Fruit fly (Drosophila melanogaster) whole organism, wandering third instar larva: ENCODE results near the gene CG8135.
A peak's percentile ranks its signal among the peaks of the same experiment; 100 is the strongest.

ENCODE experiments used
- Abd-B ChIP-seq: fragments of >200 bp; optimal IDR thresholded peaks from 2 replicates; lab custom pipeline; 2017; ENCODE audit warnings: missing biosample characterization, missing genetic modification characterization
- CG32264 ChIP-seq: fragments of 200-800 bp; sonication (Bioruptor generic); optimal IDR thresholded peaks from 2 replicates; lab custom pipeline; 2016; ENCODE audit warnings: missing biosample characterization, missing genetic modification characterization
- CG9705 ChIP-seq: fragments of 200-800 bp; sonication (Bioruptor generic); optimal IDR thresholded peaks from 2 replicates; lab custom pipeline; 2018; ENCODE audit warnings: missing biosample characterization, mild to moderate bottlenecking, missing genetic modification characterization
- CrebA ChIP-seq: fragments of 200-800 bp; sonication (Bioruptor generic); optimal IDR thresholded peaks from 2 replicates; lab custom pipeline; 2016; ENCODE audit warnings: missing biosample characterization, mild to moderate bottlenecking, missing genetic modification characterization, borderline replicate concordance
- Dfd ChIP-seq: fragments of >200 bp; optimal IDR thresholded peaks from 2 replicates; lab custom pipeline; 2017; ENCODE audit warnings: missing biosample characterization, missing genetic modification characterization
- Dif ChIP-seq: fragments of 200-275, 200-300 bp; sonication (Bioruptor generic); optimal IDR thresholded peaks from 2 replicates; lab custom pipeline; 2018; ENCODE audit warnings: missing biosample characterization, missing genetic modification characterization; ENCODE audit not compliant: partially characterized antibody
- GATAd ChIP-seq: sonication (Bioruptor generic); optimal IDR thresholded peaks from 2 replicates; lab custom pipeline; 2016; ENCODE audit warnings: missing biosample characterization, missing genetic modification characterization
- HLH106 ChIP-seq: fragments of 200-800 bp; optimal IDR thresholded peaks from 3 replicates; lab custom pipeline; 2019; ENCODE audit warnings: missing biosample characterization, mild to moderate bottlenecking, missing genetic modification characterization, moderate library complexity
- Hnf4 ChIP-seq: fragments of 200-800 bp; sonication (Bioruptor generic); optimal IDR thresholded peaks from 2 replicates; lab custom pipeline; 2016; ENCODE audit warnings: missing biosample characterization, mild to moderate bottlenecking, missing genetic modification characterization
- Hr83 ChIP-seq: fragments of 200-300 bp; sonication (Bioruptor generic); optimal IDR thresholded peaks from 2 replicates; lab custom pipeline; 2016; ENCODE audit warnings: missing biosample characterization, mild to moderate bottlenecking, missing genetic modification characterization, moderate library complexity; ENCODE audit not compliant: poor library complexity, severe bottlenecking
- Jra ChIP-seq: sonication (Bioruptor generic); optimal IDR thresholded peaks from 2 replicates; lab custom pipeline; 2016; ENCODE audit warnings: missing biosample characterization, missing genetic modification characterization
- Mio ChIP-seq: sonication (Bioruptor generic); optimal IDR thresholded peaks from 2 replicates; lab custom pipeline; 2016; ENCODE audit warnings: missing biosample characterization, missing genetic modification characterization
- Myc ChIP-seq: fragments of >200 bp; optimal IDR thresholded peaks from 2 replicates; lab custom pipeline; 2017
- N ChIP-seq: fragments of >200 bp; optimal IDR thresholded peaks from 2 replicates; lab custom pipeline; 2018; ENCODE audit warnings: missing biosample characterization, missing external identifiers, missing genetic modification characterization
- Rel ChIP-seq, 2 experiments: fragments of 200-800 bp; sonication (Bioruptor generic) in 1 of 2; optimal IDR thresholded peaks; 2 replicates in 1 of 2; 3 replicates in 1 of 2; lab custom pipeline; 2016 to 2019; ENCODE audit warnings: mild to moderate bottlenecking in 2 of 2, missing biosample characterization in 2 of 2, missing genetic modification characterization in 2 of 2, moderate library complexity in 1 of 2
- Sp1 ChIP-seq: fragments of 200-800 bp; sonication (Bioruptor generic); optimal IDR thresholded peaks from 3 replicates; lab custom pipeline; 2019; ENCODE audit warnings: missing biosample characterization, mild to moderate bottlenecking, missing genetic modification characterization, moderate library complexity
- Vsx2 ChIP-seq: fragments of 200-300, 225-300 bp; sonication (Bioruptor generic); optimal IDR thresholded peaks from 2 replicates; lab custom pipeline; 2018; ENCODE audit warnings: missing biosample characterization, missing genetic modification characterization; ENCODE audit not compliant: partially characterized antibody
- br ChIP-seq: fragments of 200-800 bp; sonication (Bioruptor generic); optimal IDR thresholded peaks from 2 replicates; lab custom pipeline; 2016; ENCODE audit warnings: missing biosample characterization, missing genetic modification characterization
- brk ChIP-seq: fragments of 200-800 bp; sonication (Bioruptor generic); optimal IDR thresholded peaks from 2 replicates; lab custom pipeline; 2016; ENCODE audit warnings: missing biosample characterization, mild to moderate bottlenecking, missing genetic modification characterization
- dl ChIP-seq, 2 experiments: fragments of 175-275, 200-275 bp in 1 of 2; fragments of 200-275 bp in 1 of 2; sonication (Bioruptor generic); optimal IDR thresholded peaks; lab custom pipeline; 2018; ENCODE audit warnings: mild to moderate bottlenecking in 2 of 2, missing biosample characterization in 2 of 2, missing genetic modification characterization in 2 of 2, moderate library complexity in 2 of 2; ENCODE audit not compliant: partially characterized antibody in 2 of 2, insufficient read depth in 1 of 2
- dmrt93B ChIP-seq: fragments of 200-800 bp; sonication (Bioruptor generic); optimal IDR thresholded peaks from 2 replicates; lab custom pipeline; 2018; ENCODE audit warnings: missing biosample characterization, mild to moderate bottlenecking, missing genetic modification characterization
- dsf ChIP-seq: sonication (Bioruptor generic); optimal IDR thresholded peaks from 2 replicates; lab custom pipeline; 2016; ENCODE audit warnings: missing biosample characterization, missing genetic modification characterization, borderline replicate concordance
- ey ChIP-seq: fragments of 200-800 bp; sonication (Bioruptor generic); optimal IDR thresholded peaks from 2 replicates; lab custom pipeline; 2016; ENCODE audit warnings: missing biosample characterization, missing genetic modification characterization
- foxo ChIP-seq, 2 experiments: fragments of 200-800 bp; sonication (Bioruptor generic); optimal IDR thresholded peaks; 2 replicates in 1 of 2; 3 replicates in 1 of 2; lab custom pipeline; 2016 to 2017; ENCODE audit warnings: missing biosample characterization in 2 of 2, missing genetic modification characterization in 2 of 2
- fru ChIP-seq: fragments of 200-800 bp; sonication (Bioruptor generic); optimal IDR thresholded peaks from 3 replicates; lab custom pipeline; 2016; ENCODE audit warnings: missing biosample characterization, mild to moderate bottlenecking, missing genetic modification characterization
- h ChIP-seq: fragments of 200-800 bp; sonication (Bioruptor generic); optimal IDR thresholded peaks from 3 replicates; lab custom pipeline; 2016; ENCODE audit warnings: missing biosample characterization, mild to moderate bottlenecking, missing genetic modification characterization
- lola ChIP-seq: fragments of >200 bp; optimal IDR thresholded peaks from 2 replicates; lab custom pipeline; 2017; ENCODE audit warnings: missing biosample characterization, missing genetic modification characterization
- pan ChIP-seq: fragments of >200 bp; optimal IDR thresholded peaks from 2 replicates; lab custom pipeline; 2017
- psq ChIP-seq: fragments of 200-800 bp; sonication (Bioruptor generic); optimal IDR thresholded peaks from 3 replicates; lab custom pipeline; 2017; ENCODE audit warnings: missing biosample characterization, mild to moderate bottlenecking, missing genetic modification characterization, moderate library complexity
- rgr ChIP-seq: fragments of 200-800 bp; sonication (Bioruptor generic); optimal IDR thresholded peaks from 3 replicates; lab custom pipeline; 2016; ENCODE audit warnings: missing biosample characterization, mild to moderate bottlenecking, missing genetic modification characterization
- sage ChIP-seq: fragments of 200-800 bp; sonication (Bioruptor generic); optimal IDR thresholded peaks from 2 replicates; lab custom pipeline; 2016; ENCODE audit warnings: missing biosample characterization, mild to moderate bottlenecking, missing genetic modification characterization
- sv ChIP-seq: fragments of 200-800 bp; sonication (Bioruptor generic); optimal IDR thresholded peaks from 3 replicates; lab custom pipeline; 2016; ENCODE audit warnings: missing biosample characterization, missing genetic modification characterization
- tai ChIP-seq: sonication (Bioruptor generic); optimal IDR thresholded peaks from 2 replicates; lab custom pipeline; 2016; ENCODE audit warnings: missing biosample characterization, missing genetic modification characterization
- usp ChIP-seq: fragments of >200 bp; optimal IDR thresholded peaks from 2 replicates; lab custom pipeline; 2017; ENCODE audit warnings: missing biosample characterization, missing genetic modification characterization
- woc ChIP-seq: sonication (Bioruptor generic); optimal IDR thresholded peaks from 2 replicates; lab custom pipeline; 2016; ENCODE audit warnings: missing biosample characterization, mild to moderate bottlenecking, missing genetic modification characterization

The CG8135 gene

DNA sequence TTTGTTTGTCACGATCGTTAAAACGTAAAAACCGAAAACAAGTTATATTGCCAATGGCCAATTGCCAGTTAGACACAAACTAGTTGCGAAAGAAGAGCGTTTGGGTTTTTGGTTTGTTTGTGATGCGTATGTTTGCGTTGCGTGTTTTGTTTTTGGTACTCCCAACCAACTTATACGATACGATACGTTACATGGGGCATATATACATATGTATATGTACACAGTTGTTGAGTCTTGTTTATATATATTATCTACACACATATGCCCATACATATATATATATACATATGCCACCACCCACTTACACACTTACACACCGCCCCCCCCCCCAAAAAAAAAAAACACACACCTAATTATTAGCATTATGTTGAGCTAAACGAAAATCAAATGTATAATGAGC lies 44.1 kb downstream of the CG8135 start:
- TF ChIP-seq Myc, result no peak
- TF ChIP-seq br (GFP tag; lab: Kevin White, UChicago), result no peak
- no peak for TF ChIP-seq psq (GFP tag; lab: Kevin White, UChicago)
- TF ChIP-seq CG32264 (GFP tag; lab: Kevin White, UChicago), result no peak

DNA sequence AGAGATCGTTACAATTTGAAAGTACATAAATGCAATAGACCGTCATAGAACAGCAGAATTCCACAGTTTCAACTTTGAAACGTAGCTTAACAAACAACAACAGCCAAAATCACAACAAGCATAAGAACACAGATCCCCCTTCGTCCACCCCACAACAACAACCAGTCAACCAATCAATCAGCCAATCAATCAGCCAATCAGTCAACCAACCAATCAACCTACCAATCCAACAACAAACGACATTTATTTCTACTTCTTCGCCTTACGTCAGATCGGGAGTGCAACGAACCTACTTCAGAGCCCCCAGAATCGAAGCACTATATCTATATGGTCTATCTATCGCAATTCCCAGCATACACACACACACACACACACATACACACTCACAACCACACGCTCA lies 46.5 kb downstream of the CG8135 start:
- TF ChIP-seq GATAd (GFP tag; lab: Kevin White, UChicago) (no peak), Dfd (GFP tag; lab: Kevin White, UChicago) (peak; percentile 30)

DNA sequence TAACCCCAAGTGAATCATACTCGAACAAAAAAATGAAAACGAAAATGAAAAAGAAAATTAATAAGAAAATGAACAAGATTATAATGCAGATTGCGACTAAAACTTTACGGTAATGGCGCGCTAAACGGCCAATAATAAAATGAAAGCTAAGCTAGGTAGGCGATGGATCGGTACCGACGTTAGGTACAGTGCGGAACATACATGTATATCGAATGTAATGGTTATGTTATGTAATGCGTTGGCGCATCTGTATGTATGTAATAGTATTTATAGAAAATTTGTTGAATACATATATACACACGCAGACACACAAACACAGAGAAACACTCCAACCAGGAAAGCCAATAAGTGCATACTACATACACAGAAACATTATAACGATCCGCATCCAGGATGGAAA lies 50.8 kb downstream of the CG8135 start:
- no peak for TF ChIP-seq GATAd (GFP tag; lab: Kevin White, UChicago)
- TF ChIP-seq woc (GFP tag; lab: Kevin White, UChicago), result no peak

DNA sequence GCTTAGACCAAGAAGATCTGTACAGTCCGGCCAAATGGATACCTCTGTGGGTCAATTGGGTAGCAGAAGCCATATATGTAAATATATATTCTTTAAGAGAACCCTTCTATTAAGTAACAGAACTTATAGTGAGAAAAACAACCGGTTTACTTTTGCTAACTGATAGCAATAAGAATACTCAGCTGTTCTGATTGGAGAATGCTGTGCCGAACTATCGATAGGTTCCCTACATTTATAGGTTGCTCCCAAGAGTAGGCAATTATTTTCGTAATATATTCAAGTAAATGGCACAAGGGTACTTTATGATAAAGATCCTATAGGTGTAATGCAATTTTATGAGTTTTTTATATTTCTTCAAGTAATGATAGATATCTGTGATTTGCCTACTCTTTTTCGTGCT lies 52.2 kb downstream of the CG8135 start, which contains the start of gene GstZ1:
TSS of gene GstZ1 (minus strand) at position 174 of the 400 bp plus-strand sequence.
- TF ChIP-seq br (GFP tag; lab: Kevin White, UChicago), result no peak
- no peak for TF ChIP-seq woc (GFP tag; lab: Kevin White, UChicago)
- no peak for TF ChIP-seq N (GFP tag; lab: Kevin White, UChicago)
- TF ChIP-seq brk, result peak; percentile 69
- peak; percentile 22 for TF ChIP-seq fru (GFP tag; lab: Kevin White, UChicago)
- TF ChIP-seq Jra (GFP tag; lab: Kevin White, UChicago), result no peak
- peak; percentile 52 for TF ChIP-seq Myc
- no peak for TF ChIP-seq Mio (GFP tag; lab: Kevin White, UChicago)
- TF ChIP-seq rgr, result no peak
- TF ChIP-seq CG32264 (GFP tag; lab: Kevin White, UChicago), result no peak
- TF ChIP-seq sage (GFP tag; lab: Kevin White, UChicago), result no peak
- TF ChIP-seq Abd-B, result no peak
- TF ChIP-seq CrebA (GFP tag; lab: Kevin White, UChicago), result peak; percentile 33
- TF ChIP-seq Dif, result no peak
- no peak for TF ChIP-seq Dfd (GFP tag; lab: Kevin White, UChicago)
- no peak for TF ChIP-seq Hnf4 (GFP tag; lab: Kevin White, UChicago)
- TF ChIP-seq foxo (GFP tag; optimal IDR thresholded peaks at IDR 0.05; lab: Kevin White, UChicago), result no peak
- no peak for TF ChIP-seq CG9705 (GFP tag; lab: Kevin White, UChicago)
- no peak for TF ChIP-seq Sp1 (GFP tag; lab: Kevin White, UChicago)
- no peak for TF ChIP-seq usp (GFP tag; lab: Kevin White, UChicago)
- TF ChIP-seq Rel (GFP tag; optimal IDR thresholded peaks at IDR 0.05; lab: Kevin White, UChicago), result no peak
- no peak for TF ChIP-seq Rel (tag; optimal IDR thresholded peaks at IDR 0.05; lab: Kevin White, UChicago)
- no peak for TF ChIP-seq GATAd (GFP tag; lab: Kevin White, UChicago)
- TF ChIP-seq ey (GFP tag; lab: Kevin White, UChicago), result no peak
- no peak for TF ChIP-seq sv
- TF ChIP-seq psq (GFP tag; lab: Kevin White, UChicago), result no peak
- no peak for TF ChIP-seq tai
- TF ChIP-seq dsf, result no peak
- no peak for TF ChIP-seq pan (lab: Kevin White, UChicago)
- TF ChIP-seq lola, result no peak
- TF ChIP-seq h (GFP tag; lab: Kevin White, UChicago), result no peak
- no peak for TF ChIP-seq dmrt93B (GFP tag; lab: Kevin White, UChicago)
- no peak for TF ChIP-seq dl (GFP tag; optimal IDR thresholded peaks at IDR 0.05; lab: Kevin White, UChicago; ENCODE audit: insufficient read depth in 1 of 2, partially characterized antibody in 2 of 2)
- no peak for TF ChIP-seq Hr83
- peak; percentile 7 for TF ChIP-seq Vsx2 (GFP tag; lab: Kevin White, UChicago)
- no peak for TF ChIP-seq HLH106 (tag; lab: Kevin White, UChicago)
